Fruit fly (Drosophila melanogaster) whole organism, embryonic: ENCODE measurements around the gene Smvt.

Source experiments
- Adf1 ChIP-seq: fragments of 200-800 bp; sonication (Bioruptor generic); IDR thresholded peaks from 2 replicates; pipeline ENCODE4 v1.3.6; 2022; ENCODE audit warnings: missing biosample characterization, missing genetic modification characterization
- Bgb ChIP-seq: fragments of 200-800 bp; sonication (Bioruptor generic); IDR thresholded peaks from 2 replicates; pipeline ENCODE4 v1.3.6; 2022; ENCODE audit warnings: missing biosample characterization, missing genetic modification characterization; ENCODE audit not compliant: partially characterized antibody
- CG10209 ChIP-seq: fragments of 200-800 bp; sonication (Bioruptor generic); optimal IDR thresholded peaks from 3 replicates; lab custom pipeline; 2017; ENCODE audit warnings: missing biosample characterization, mild to moderate bottlenecking, missing genetic modification characterization, missing genetic modification reagents
- CG10543 ChIP-seq: fragments of 200-800 bp; sonication (Bioruptor generic); optimal IDR thresholded peaks from 3 replicates; lab custom pipeline; 2017; ENCODE audit warnings: missing biosample characterization, mild to moderate bottlenecking, missing genetic modification characterization, moderate library complexity
- CG10654 ChIP-seq: fragments of 200-800 bp; sonication (Bioruptor generic); optimal IDR thresholded peaks from 2 replicates; lab custom pipeline; 2016; ENCODE audit warnings: missing biosample characterization, missing genetic modification characterization
- CG12071 ChIP-seq: fragments of 200-800 bp; sonication (Bioruptor generic); optimal IDR thresholded peaks from 3 replicates; lab custom pipeline; 2018; ENCODE audit warnings: missing biosample characterization, mild to moderate bottlenecking, missing genetic modification characterization
- CG12659 ChIP-seq: fragments of 200-800 bp; sonication (Bioruptor generic); optimal IDR thresholded peaks from 3 replicates; lab custom pipeline; 2017; ENCODE audit warnings: mild to moderate bottlenecking, missing biosample characterization, missing genetic modification reagents, missing genetic modification characterization
- CG13296 ChIP-seq: fragments of 200-800 bp; sonication (Bioruptor generic); optimal IDR thresholded peaks from 3 replicates; lab custom pipeline; 2018; ENCODE audit warnings: missing biosample characterization, mild to moderate bottlenecking, missing genetic modification characterization
- CG13624 ChIP-seq: fragments of 200-800 bp; sonication (Bioruptor generic); optimal IDR thresholded peaks from 2 replicates; lab custom pipeline; 2016; ENCODE audit warnings: missing biosample characterization, missing genetic modification characterization
- CG14965 ChIP-seq: fragments of 200-800 bp; sonication (Bioruptor generic); optimal IDR thresholded peaks from 2 replicates; lab custom pipeline; 2016; ENCODE audit warnings: missing biosample characterization, missing genetic modification characterization, borderline replicate concordance
- CG15696 ChIP-seq: fragments of 200-800 bp; sonication (Bioruptor generic); optimal IDR thresholded peaks from 2 replicates; lab custom pipeline; 2019; ENCODE audit warnings: missing biosample characterization, mild to moderate bottlenecking, missing genetic modification characterization, moderate library complexity
- CG17568 ChIP-seq: fragments of 200-800 bp; sonication (Bioruptor generic); optimal IDR thresholded peaks from 2 replicates; lab custom pipeline; 2018; ENCODE audit warnings: missing biosample characterization, mild to moderate bottlenecking, missing genetic modification characterization, moderate library complexity
- CG18599 ChIP-seq: fragments of 200-800 bp; sonication (Bioruptor generic); optimal IDR thresholded peaks from 3 replicates; lab custom pipeline; 2017; ENCODE audit warnings: missing biosample characterization, missing genetic modification characterization, mild to moderate bottlenecking, moderate library complexity, missing genetic modification reagents
- CG32767 ChIP-seq: fragments of 200-800 bp; sonication (Bioruptor generic); IDR thresholded peaks from 2 replicates; pipeline ENCODE4 v1.3.6; 2022; ENCODE audit warnings: missing biosample characterization, missing genetic modification characterization
- CG33213 ChIP-seq: fragments of 200-800 bp; sonication (Bioruptor generic); optimal IDR thresholded peaks from 3 replicates; lab custom pipeline; 2016; ENCODE audit warnings: missing biosample characterization, missing genetic modification characterization
- CG34224 ChIP-seq: fragments of 200-800 bp; sonication (Bioruptor generic); IDR thresholded peaks from 3 replicates; pipeline ENCODE4 v1.3.6; 2022; ENCODE audit warnings: missing biosample characterization, missing genetic modification characterization; ENCODE audit not compliant: partially characterized antibody
- CG5180 ChIP-seq: fragments of 200-800 bp; sonication (Bioruptor generic); optimal IDR thresholded peaks from 3 replicates; lab custom pipeline; 2017; ENCODE audit warnings: missing biosample characterization, missing genetic modification characterization, mild to moderate bottlenecking, moderate library complexity, missing genetic modification reagents
- CG5953 ChIP-seq: fragments of 200-800 bp; sonication (Bioruptor generic); IDR thresholded peaks from 2 replicates; pipeline ENCODE4 v1.3.6; 2022; ENCODE audit warnings: missing biosample characterization, missing genetic modification characterization
- CG6272 ChIP-seq: fragments of 200-800 bp; sonication (Bioruptor generic); IDR thresholded peaks from 2 replicates; pipeline ENCODE4 v1.3.6; 2022; ENCODE audit warnings: missing biosample characterization, missing genetic modification characterization
- CG7786 ChIP-seq: fragments of 200-800 bp; sonication (Bioruptor generic); optimal IDR thresholded peaks from 2 replicates; lab custom pipeline; 2016; ENCODE audit warnings: missing biosample characterization, missing genetic modification characterization
- Drgx ChIP-seq: fragments of 200-800 bp; sonication (Bioruptor generic); IDR thresholded peaks from 2 replicates; pipeline ENCODE4 v1.3.6; 2022; ENCODE audit warnings: missing biosample characterization, missing genetic modification characterization
- Ets97D ChIP-seq: fragments of 200-800 bp; sonication (Bioruptor generic); optimal IDR thresholded peaks from 3 replicates; lab custom pipeline; 2016; ENCODE audit warnings: missing biosample characterization, missing genetic modification characterization
- Fer3 ChIP-seq: fragments of 200-800 bp; sonication (Bioruptor generic); optimal IDR thresholded peaks from 2 replicates; lab custom pipeline; 2018; ENCODE audit warnings: missing biosample characterization, mild to moderate bottlenecking, missing genetic modification characterization, moderate library complexity
- HLH4C ChIP-seq: fragments of 200-800 bp; sonication (Bioruptor generic); IDR thresholded peaks from 3 replicates; pipeline ENCODE4 v1.3.6; 2022; ENCODE audit warnings: missing biosample characterization, missing genetic modification characterization; ENCODE audit not compliant: partially characterized antibody
- Hand ChIP-seq: fragments of 200-800 bp; sonication (Bioruptor generic); optimal IDR thresholded peaks from 2 replicates; lab custom pipeline; 2017; ENCODE audit warnings: mild to moderate bottlenecking, missing biosample characterization, missing genetic modification reagents, missing genetic modification characterization
- MESR4 ChIP-seq: fragments of 200-800 bp; sonication (Bioruptor generic); optimal IDR thresholded peaks from 2 replicates; lab custom pipeline; 2018; ENCODE audit warnings: missing biosample characterization, mild to moderate bottlenecking, missing genetic modification characterization, moderate library complexity
- Med ChIP-seq: fragments of 200-800 bp; sonication (Bioruptor generic); peaks from one replicate; lab custom pipeline; 2016; ENCODE audit warnings: missing biosample characterization, missing genetic modification characterization, mild to moderate bottlenecking, inconsistent platforms, moderate library complexity
- Meics ChIP-seq: fragments of 200-800 bp; sonication (Bioruptor generic); optimal IDR thresholded peaks from 2 replicates; lab custom pipeline; 2017; ENCODE audit warnings: missing biosample characterization, mild to moderate bottlenecking, missing genetic modification characterization
- Neu2 ChIP-seq: fragments of 200-800 bp; sonication (Bioruptor generic); optimal IDR thresholded peaks from 3 replicates; lab custom pipeline; 2016; ENCODE audit warnings: missing biosample characterization, missing genetic modification characterization, borderline replicate concordance
- Oli ChIP-seq: fragments of 200-800 bp; sonication (Bioruptor generic); optimal IDR thresholded peaks from 2 replicates; lab custom pipeline; 2018; ENCODE audit warnings: missing biosample characterization, mild to moderate bottlenecking, missing genetic modification characterization, moderate library complexity
- Sox100B ChIP-seq: fragments of 200-800 bp; sonication (Bioruptor generic); optimal IDR thresholded peaks from 3 replicates; lab custom pipeline; 2018; ENCODE audit warnings: missing biosample characterization, mild to moderate bottlenecking, missing genetic modification characterization
- Tbp ChIP-seq: fragments of >200 bp; optimal IDR thresholded peaks from 2 replicates; lab custom pipeline; 2018; ENCODE audit warnings: missing biosample characterization, missing genetic modification characterization
- ato ChIP-seq: fragments of 200-800 bp; sonication (Bioruptor generic); IDR thresholded peaks from 2 replicates; pipeline ENCODE4 v1.3.6; 2022; ENCODE audit warnings: missing biosample characterization, missing genetic modification characterization; ENCODE audit not compliant: partially characterized antibody
- bcd ChIP-seq: fragments of 200-800 bp; sonication (Bioruptor generic); optimal IDR thresholded peaks from 2 replicates; lab custom pipeline; 2017; ENCODE audit warnings: missing biosample characterization, mild to moderate bottlenecking, missing genetic modification characterization
- bigmax ChIP-seq: fragments of 200-800 bp; sonication (Bioruptor generic); optimal IDR thresholded peaks from 2 replicates; lab custom pipeline; 2018; ENCODE audit warnings: missing biosample characterization, mild to moderate bottlenecking, missing genetic modification characterization
- cato ChIP-seq: fragments of 200-800 bp; sonication (Bioruptor generic); optimal IDR thresholded peaks from 2 replicates; lab custom pipeline; 2016; ENCODE audit warnings: missing biosample characterization, missing genetic modification characterization, borderline replicate concordance
- dm ChIP-seq: fragments of 200-800 bp; sonication (Bioruptor generic); optimal IDR thresholded peaks from 3 replicates; lab custom pipeline; 2016; ENCODE audit warnings: missing biosample characterization, missing genetic modification characterization
- fru ChIP-seq: fragments of >200 bp; optimal IDR thresholded peaks from 2 replicates; lab custom pipeline; 2017
- fu2 ChIP-seq: fragments of 200-800 bp; sonication (Bioruptor generic); optimal IDR thresholded peaks from 2 replicates; lab custom pipeline; 2016; ENCODE audit warnings: missing biosample characterization, missing genetic modification characterization
- hkb ChIP-seq, 2 experiments: fragments of 200-800 bp in 1 of 2; fragments of >200 bp in 1 of 2; sonication (Bioruptor generic) in 1 of 2; IDR thresholded peaks in 1 of 2; optimal IDR thresholded peaks in 1 of 2; 2 replicates each; pipeline versions ENCODE4 v1.3.6 to Lab custom; 2017 to 2022; ENCODE audit warnings: missing biosample characterization in 1 of 2, missing genetic modification characterization in 1 of 2
- lab ChIP-seq: fragments of 200-800 bp; sonication (Bioruptor generic); optimal IDR thresholded peaks from 3 replicates; lab custom pipeline; 2017; ENCODE audit warnings: missing biosample characterization, missing genetic modification characterization, mild to moderate bottlenecking, moderate library complexity, missing genetic modification reagents
- maf-S ChIP-seq: fragments of 200-800 bp; sonication (Bioruptor generic); optimal IDR thresholded peaks from 2 replicates; lab custom pipeline; 2016; ENCODE audit warnings: missing biosample characterization, missing genetic modification characterization
- nerfin-2 ChIP-seq: fragments of 200-800 bp; sonication (Bioruptor generic); IDR thresholded peaks from 2 replicates; pipeline ENCODE4 v1.3.6; 2022; ENCODE audit warnings: missing biosample characterization, missing genetic modification characterization; ENCODE audit not compliant: partially characterized antibody
- nom ChIP-seq: fragments of 200-800 bp; sonication (Bioruptor generic); optimal IDR thresholded peaks from 2 replicates; lab custom pipeline; 2017; ENCODE audit warnings: missing biosample characterization, missing genetic modification characterization, mild to moderate bottlenecking, moderate library complexity, missing genetic modification reagents
- pnt ChIP-seq: fragments of 200-800 bp; sonication (Bioruptor generic); optimal IDR thresholded peaks from 3 replicates; lab custom pipeline; 2016; ENCODE audit warnings: missing biosample characterization, missing genetic modification characterization
- slbo ChIP-seq: fragments of 200-800 bp; sonication (Bioruptor generic); IDR thresholded peaks from 2 replicates; pipeline ENCODE4 v1.3.6; 2022; ENCODE audit warnings: missing biosample characterization, missing genetic modification characterization
- tio ChIP-seq: fragments of 200-800 bp; sonication (Bioruptor generic); optimal IDR thresholded peaks from 2 replicates; lab custom pipeline; 2017; ENCODE audit warnings: missing biosample characterization, missing genetic modification characterization, inconsistent platforms
- ttk ChIP-seq: fragments of 200-800 bp; sonication (Bioruptor generic); IDR thresholded peaks from 2 replicates; pipeline ENCODE4 v2.1.2; 2022; ENCODE audit warnings: missing biosample characterization, missing genetic modification characterization
- zen2 ChIP-seq: fragments of 200-800 bp; sonication (Bioruptor generic); IDR thresholded peaks from 3 replicates; pipeline ENCODE4 v1.3.6; 2022; ENCODE audit warnings: missing biosample characterization, missing genetic modification characterization; ENCODE audit not compliant: partially characterized antibody

Smvt gene

dm6 chr3R:31721958-31722357 lies 39.4 kb downstream of the Smvt start (continued):
- peak; percentile 16 for TF ChIP-seq CG12659 (GFP tag; lab: Kevin White, UChicago)
- TF ChIP-seq MESR4 (GFP tag; lab: Kevin White, UChicago), result no peak
- TF ChIP-seq CG17568 (GFP tag; lab: Kevin White, UChicago), result no peak
- no peak for TF ChIP-seq HLH4C (GFP tag; lab: Robert Waterston, UW)
- peak; percentile 44; the same call in 1 of the 2 replicates for TF ChIP-seq ttk (GFP tag; lab: Robert Waterston, UW)
- no peak for TF ChIP-seq nerfin-2 (GFP tag; lab: Robert Waterston, UW)
- TF ChIP-seq Bgb (GFP tag; lab: Robert Waterston, UW), result no peak
- TF ChIP-seq Oli (tag; lab: Kevin White, UChicago), result no peak
- TF ChIP-seq Fer3 (tag; lab: Kevin White, UChicago), result no peak
- no peak for TF ChIP-seq bcd
- TF ChIP-seq CG18599 (GFP tag; lab: Kevin White, UChicago), result peak; percentile 8
- no peak for TF ChIP-seq CG15696 (tag; lab: Kevin White, UChicago)
- TF ChIP-seq CG13624, result no peak
- TF ChIP-seq Tbp, result no peak
- no peak for TF ChIP-seq bigmax (GFP tag; lab: Kevin White, UChicago)
- TF ChIP-seq CG5180, result peak; percentile 35
- no peak for TF ChIP-seq maf-S (GFP tag; lab: Kevin White, UChicago)
- no peak for TF ChIP-seq ato (GFP tag; lab: Robert Waterston, UW)
- no peak for TF ChIP-seq Hand
- TF ChIP-seq Adf1 (GFP tag; lab: Robert Waterston, UW), result peak; percentile 44; the same call in 1 of the 2 replicates
- TF ChIP-seq tio (GFP tag; lab: Kevin White, UChicago), result no peak
- no peak for TF ChIP-seq cato (GFP tag; lab: Kevin White, UChicago)
- no peak for TF ChIP-seq slbo (GFP tag; lab: Robert Waterston, UW)
- TF ChIP-seq CG10654 (GFP tag; lab: Kevin White, UChicago), result no peak
- TF ChIP-seq Sox100B (GFP tag; lab: Kevin White, UChicago), result no peak
- TF ChIP-seq Drgx (GFP tag; lab: Robert Waterston, UW), result no peak
- no peak for TF ChIP-seq pnt (GFP tag; lab: Kevin White, UChicago)
- no peak for TF ChIP-seq Neu2 (GFP tag; lab: Kevin White, UChicago)
- TF ChIP-seq CG33213, result no peak
- TF ChIP-seq CG5953, result no peak
- TF ChIP-seq fu2 (GFP tag; lab: Kevin White, UChicago), result no peak
- TF ChIP-seq Meics (GFP tag; lab: Kevin White, UChicago), result no peak
- TF ChIP-seq CG10209 (GFP tag; lab: Kevin White, UChicago), result peak; percentile 32
- no peak for TF ChIP-seq fru (lab: Kevin White, UChicago)
- TF ChIP-seq Ets97D (GFP tag; lab: Kevin White, UChicago), result no peak
- TF ChIP-seq CG14965 (GFP tag; lab: Kevin White, UChicago), result no peak
- peak; percentile 8 for TF ChIP-seq CG12071
- no peak for TF ChIP-seq CG32767 (GFP tag; lab: Robert Waterston, UW)
- TF ChIP-seq hkb (optimal IDR thresholded peaks at IDR 0.05; lab: Kevin White, UChicago), result no peak
- no peak for TF ChIP-seq hkb (GFP tag; IDR thresholded peaks at IDR 0.05; lab: Robert Waterston, UW)
- TF ChIP-seq dm (GFP tag; lab: Kevin White, UChicago), result no peak
- peak; percentile 27; the same call in 1 of the 3 replicates for TF ChIP-seq CG34224
- TF ChIP-seq nom (GFP tag; lab: Kevin White, UChicago), result no peak
- no peak for TF ChIP-seq CG7786
- peak; percentile 64 for TF ChIP-seq lab (GFP tag; lab: Kevin White, UChicago)
- peak; percentile 10 for TF ChIP-seq CG13296 (GFP tag; lab: Kevin White, UChicago)
- no peak for TF ChIP-seq zen2 (GFP tag; lab: Robert Waterston, UW)
- TF ChIP-seq CG6272 (GFP tag; lab: Robert Waterston, UW), result no peak
- peak; percentile 69 for TF ChIP-seq CG10543
- peak; percentile 83 for TF ChIP-seq Med (GFP tag; lab: Kevin White, UChicago)
